Worm (Caenorhabditis elegans) whole organism, young adult: ENCODE measurements around the gene W02H3.3.

Experiments
- Y53G8AR.9 ChIP-seq: fragments of 200-800 bp; sonication (Bioruptor generic); conservative IDR thresholded peaks from 2 replicates; pipeline ENCODE4 v1.3.6; 2022; ENCODE audit warnings: missing genetic modification reagents, missing genetic modification characterization, missing compliant biosample characterization
- dpl-1 ChIP-seq: fragments of 150-350 bp; optimal IDR thresholded peaks from 2 replicates; lab custom pipeline; 2014; ENCODE audit warnings: missing biosample characterization, missing genetic modification reagents, missing genetic modification characterization
- gei-17 ChIP-seq: fragments of 200-800 bp; sonication (Bioruptor generic); optimal IDR thresholded peaks from 2 replicates; lab custom pipeline; 2018; ENCODE audit warnings: mild to moderate bottlenecking, missing genetic modification characterization, missing compliant biosample characterization

DNA sequence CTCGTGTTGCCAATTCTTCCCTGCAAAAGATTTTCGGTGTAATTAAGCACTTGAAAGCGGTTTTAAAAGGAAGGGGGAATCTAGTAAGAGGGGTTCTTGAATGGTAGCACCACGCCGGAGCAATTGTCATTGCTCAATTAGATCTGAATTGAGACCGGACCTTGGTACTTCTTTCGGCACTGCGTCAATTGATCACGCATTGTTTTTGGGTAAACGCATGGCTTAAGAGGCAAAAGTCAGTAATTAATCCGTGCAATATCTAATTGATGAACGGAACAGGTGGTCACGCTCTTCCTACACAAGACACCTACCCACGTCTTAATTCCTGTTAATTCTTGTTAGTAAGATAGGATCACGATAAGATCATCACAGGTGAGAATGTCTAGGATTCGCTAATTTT, 26.0 kb upstream of the W02H3.3 start:
- TF ChIP-seq Y53G8AR.9 (GFP tag; lab: Robert Waterston, UW) (no peak), gei-17 (GFP tag; lab: Kevin White, UChicago) (no peak), dpl-1 (no peak)
